Fruit fly (Drosophila melanogaster) whole organism, adult: Measurements from ENCODE around the gene DIP2.

Source experiments
- CG11617 ChIP-seq: fragments of 200-800 bp; sonication (Bioruptor generic); optimal IDR thresholded peaks from 2 replicates; lab custom pipeline; 2017; ENCODE audit warnings: mild to moderate bottlenecking, missing biosample characterization, missing genetic modification reagents, missing genetic modification characterization
- CG12768 ChIP-seq: fragments of 200-800 bp; sonication (Bioruptor generic); optimal IDR thresholded peaks from 2 replicates; lab custom pipeline; 2017; ENCODE audit warnings: missing biosample characterization, missing genetic modification characterization, mild to moderate bottlenecking, moderate library complexity, missing genetic modification reagents
- CG14711 ChIP-seq: fragments of 200-800 bp; sonication (Bioruptor generic); optimal IDR thresholded peaks from 2 replicates; lab custom pipeline; 2018; ENCODE audit warnings: missing biosample characterization, mild to moderate bottlenecking, missing genetic modification characterization, moderate library complexity
- CG1620 ChIP-seq: fragments of 200-800 bp; sonication (Bioruptor generic); optimal IDR thresholded peaks from 2 replicates; lab custom pipeline; 2016; ENCODE audit warnings: missing biosample characterization, missing genetic modification characterization
- CG33017 ChIP-seq: fragments of 200-800 bp; sonication (Bioruptor generic); optimal IDR thresholded peaks from 2 replicates; lab custom pipeline; 2018; ENCODE audit warnings: missing biosample characterization, mild to moderate bottlenecking, missing genetic modification characterization, moderate library complexity
- CG5204 ChIP-seq: fragments of 200-800 bp; sonication (Bioruptor generic); optimal IDR thresholded peaks from 2 replicates; lab custom pipeline; 2016; ENCODE audit warnings: missing biosample characterization, missing genetic modification characterization
- CG7045 ChIP-seq: fragments of 200-800 bp; sonication (Bioruptor generic); optimal IDR thresholded peaks from 2 replicates; lab custom pipeline; 2017; ENCODE audit warnings: missing biosample characterization, mild to moderate bottlenecking, missing genetic modification characterization
- CG7101 ChIP-seq: fragments of 200-800 bp; sonication (Bioruptor generic); optimal IDR thresholded peaks from 2 replicates; lab custom pipeline; 2018; ENCODE audit warnings: missing biosample characterization, mild to moderate bottlenecking, missing genetic modification characterization, moderate library complexity
- Clk ChIP-seq: fragments of 200-800 bp; sonication (Bioruptor generic); optimal IDR thresholded peaks from 2 replicates; lab custom pipeline; 2017; ENCODE audit warnings: missing biosample characterization, missing genetic modification characterization
- Crg-1 ChIP-seq: fragments of 200-800 bp; sonication (Bioruptor generic); optimal IDR thresholded peaks from 2 replicates; lab custom pipeline; 2016; ENCODE audit warnings: missing biosample characterization, missing genetic modification characterization
- Hr96 ChIP-seq: fragments of 200-800 bp; sonication (Bioruptor generic); optimal IDR thresholded peaks from 2 replicates; lab custom pipeline; 2016; ENCODE audit warnings: missing biosample characterization, missing genetic modification characterization
- Mnt ChIP-seq: fragments of 200-800 bp; sonication (Bioruptor generic); optimal IDR thresholded peaks from 2 replicates; lab custom pipeline; 2016; ENCODE audit warnings: missing biosample characterization, mild to moderate bottlenecking, missing genetic modification characterization
- bab1 ChIP-seq: fragments of 200-800 bp; sonication (Bioruptor generic); optimal IDR thresholded peaks from 3 replicates; lab custom pipeline; 2019; ENCODE audit warnings: missing biosample characterization, mild to moderate bottlenecking, missing genetic modification characterization, moderate library complexity
- cic ChIP-seq: fragments of 200-800 bp; sonication (Bioruptor generic); optimal IDR thresholded peaks from 2 replicates; lab custom pipeline; 2017; ENCODE audit warnings: missing biosample characterization, mild to moderate bottlenecking, missing genetic modification characterization, moderate library complexity
- cnc ChIP-seq, 2 experiments: fragments of >200 bp; optimal IDR thresholded peaks; 2 replicates each; lab custom pipeline; 2017
- kay ChIP-seq: fragments of 200-800 bp; sonication (Bioruptor generic); peaks from one replicate; lab custom pipeline; 2016; ENCODE audit warnings: missing biosample characterization, missing genetic modification characterization, borderline replicate concordance
- ovo ChIP-seq: fragments of 200-800 bp; sonication (Bioruptor generic); optimal IDR thresholded peaks from 2 replicates; lab custom pipeline; 2016; ENCODE audit warnings: missing biosample characterization, missing genetic modification characterization
- pad ChIP-seq: fragments of 200-800 bp; sonication (Bioruptor generic); optimal IDR thresholded peaks from 3 replicates; lab custom pipeline; 2017; ENCODE audit warnings: missing biosample characterization, missing genetic modification characterization, mild to moderate bottlenecking, moderate library complexity, missing genetic modification reagents
- tj ChIP-seq: fragments of 200-800 bp; sonication (Bioruptor generic); optimal IDR thresholded peaks from 3 replicates; lab custom pipeline; 2017; ENCODE audit warnings: missing biosample characterization, mild to moderate bottlenecking, missing genetic modification characterization, moderate library complexity
- toe ChIP-seq: fragments of 200-800 bp; sonication (Bioruptor generic); optimal IDR thresholded peaks from 2 replicates; lab custom pipeline; 2016; ENCODE audit warnings: missing biosample characterization, missing genetic modification characterization

The DIP2 gene

dm6 chr3L:234337-234736 is 23.4 kb downstream of the DIP2 start:
- peak; percentile 96 for TF ChIP-seq kay (GFP tag; lab: Kevin White, UChicago)
- TF ChIP-seq toe (GFP tag; lab: Kevin White, UChicago) = no peak

- TF ChIP-seq Clk (GFP tag; lab: Kevin White, UChicago) = no peak
- TF ChIP-seq Mnt (GFP tag; lab: Kevin White, UChicago) = no peak
These were observed 24.5 kb downstream of the DIP2 start, which contains the start of gene CG34453 for dm6 chr3L:233251-233650. Gene CG34453 (minus strand): TSS chr3L:233351.

dm6 chr3L:232267-232666 is 25.5 kb downstream of the DIP2 start, which contains the start of gene CG34454:
Gene CG34454 (minus strand): TSS chr3L:232350.
- TF ChIP-seq CG7045 (GFP tag; lab: Kevin White, UChicago) (no peak), tj (no peak), CG5204 (GFP tag; lab: Kevin White, UChicago) (no peak), Crg-1 (no peak), toe (GFP tag; lab: Kevin White, UChicago) (no peak), Hr96 (GFP tag; lab: Kevin White, UChicago) (no peak), pad (GFP tag; lab: Kevin White, UChicago) (no peak), CG12768 (no peak), cic (GFP tag; lab: Kevin White, UChicago) (no peak), bab1 (no peak), CG7101 (tag; lab: Kevin White, UChicago) (no peak), CG11617 (GFP tag; lab: Kevin White, UChicago) (no peak), CG14711 (tag; lab: Kevin White, UChicago) (no peak), Clk (GFP tag; lab: Kevin White, UChicago) (no peak), CG1620 (GFP tag; lab: Kevin White, UChicago) (no peak), kay (GFP tag; lab: Kevin White, UChicago) (no peak), cnc (optimal IDR thresholded peaks at IDR 0.05; lab: Kevin White, UChicago) (no peak)

dm6 chr3L:231504-231903 is 26.2 kb downstream of the DIP2 start, which contains the start of gene CG42846:
Gene CG42846 (minus strand): TSS chr3L:231604.
- TF ChIP-seq pad (GFP tag; lab: Kevin White, UChicago) (no peak), toe (GFP tag; lab: Kevin White, UChicago) (no peak), CG5204 (GFP tag; lab: Kevin White, UChicago) (no peak), Clk (GFP tag; lab: Kevin White, UChicago) (no peak), kay (GFP tag; lab: Kevin White, UChicago) (no peak), ovo (no peak), CG1620 (GFP tag; lab: Kevin White, UChicago) (no peak)

dm6 chr3L:225120-225519 is 32.6 kb downstream of the DIP2 start:
- TF ChIP-seq tj (no peak), Crg-1 (no peak), Mnt (GFP tag; lab: Kevin White, UChicago) (peak; percentile 33), kay (GFP tag; lab: Kevin White, UChicago) (peak; percentile 99), cic (GFP tag; lab: Kevin White, UChicago) (peak; percentile 33)

- TF ChIP-seq tj (peak; percentile 16), bab1 (no peak), kay (GFP tag; lab: Kevin White, UChicago) (no peak), toe (GFP tag; lab: Kevin White, UChicago) (no peak), CG11617 (GFP tag; lab: Kevin White, UChicago) (peak; percentile 25), Mnt (GFP tag; lab: Kevin White, UChicago) (peak; percentile 44), cnc (optimal IDR thresholded peaks at IDR 0.05; lab: Kevin White, UChicago) (no peak), cic (GFP tag; lab: Kevin White, UChicago) (peak; percentile 21), ovo (peak; percentile 95), Hr96 (GFP tag; lab: Kevin White, UChicago) (no peak), CG5204 (GFP tag; lab: Kevin White, UChicago) (no peak), CG14711 (tag; lab: Kevin White, UChicago) (no peak), CG33017 (no peak), Clk (GFP tag; lab: Kevin White, UChicago) (no peak), CG7045 (GFP tag; lab: Kevin White, UChicago) (peak; percentile 6), Crg-1 (no peak), CG1620 (GFP tag; lab: Kevin White, UChicago) (peak; percentile 55), CG12768 (peak; percentile 12), CG7101 (tag; lab: Kevin White, UChicago) (no peak), pad (GFP tag; lab: Kevin White, UChicago) (no peak)
These were observed 33.5 kb downstream of the DIP2 start for dm6 chr3L:224004-224951.
